Worm (Caenorhabditis elegans) whole organism, midembryonic: ENCODE results near the gene unk-1.

Source experiments
- T22C8.4 ChIP-seq: fragments of 200-800 bp; sonication (Bioruptor generic); IDR thresholded peaks from 2 replicates; pipeline ENCODE4 v1.3.6; 2022; ENCODE audit warnings: missing genetic modification characterization, missing compliant biosample characterization
- cog-1 ChIP-seq: sonication (generic microtip); optimal IDR thresholded peaks from 2 replicates; lab custom pipeline; 2016; ENCODE audit warnings: missing genetic modification characterization, missing compliant biosample characterization
- flt-1 ChIP-seq: fragments of 200-800 bp; sonication (Bioruptor generic); IDR thresholded peaks from 2 replicates; pipeline ENCODE4 v1.3.6; 2022; ENCODE audit warnings: missing genetic modification characterization, missing compliant biosample characterization
- klf-2 ChIP-seq: fragments of 200-800 bp; sonication (Bioruptor generic); conservative IDR thresholded peaks from 2 replicates; pipeline ENCODE4 v1.3.6; 2022; ENCODE audit warnings: missing genetic modification reagents, missing genetic modification characterization, missing compliant biosample characterization
- med-1 ChIP-seq: sonication (generic microtip); optimal IDR thresholded peaks from 2 replicates; lab custom pipeline; 2017; ENCODE audit warnings: missing genetic modification characterization, mild to moderate bottlenecking, missing compliant biosample characterization, antibody characterized with exemption, missing genetic modification reagents; ENCODE audit not compliant: insufficient read depth
- tab-1 ChIP-seq: fragments of 200-800 bp; sonication (Bioruptor generic); IDR thresholded peaks from 2 replicates; pipeline ENCODE4 v1.3.6; 2022; ENCODE audit warnings: missing genetic modification characterization, missing compliant biosample characterization
- ztf-29 ChIP-seq: fragments of 200-800 bp; sonication (Bioruptor generic); IDR thresholded peaks from 2 replicates; pipeline ENCODE4 v1.3.6; 2022; ENCODE audit warnings: missing genetic modification reagents, missing genetic modification characterization, missing compliant biosample characterization

- TF ChIP-seq klf-2 (GFP tag; lab: Robert Waterston, UW) (no peak), med-1 (GFP tag; lab: Kevin White, UChicago) (no peak), tab-1 (no peak), cog-1 (tag; lab: Kevin White, UChicago) (no peak), flt-1 (GFP tag; lab: Robert Waterston, UW) (no peak), T22C8.4 (GFP tag; lab: Robert Waterston, UW) (no peak), ztf-29 (GFP tag; lab: Robert Waterston, UW) (no peak)
Measured at ce11 chrX:7990282-7990681, 24.5 kb upstream of the unk-1 start.
